Fruit fly (Drosophila melanogaster) Kc167 (cell line): Measurements from ENCODE around the gene CG43273.

ENCODE experiments used
- Myc ChIP-seq: fragments of >200 bp; optimal IDR thresholded peaks from 2 replicates; lab custom pipeline; 2017; ENCODE audit warnings: missing external identifiers
- Sin3A ChIP-seq: fragments of >200 bp; optimal IDR thresholded peaks from 2 replicates; lab custom pipeline; 2018; ENCODE audit warnings: missing external identifiers
- h ChIP-seq: fragments of >200 bp; optimal IDR thresholded peaks from 3 replicates; lab custom pipeline; 2018; ENCODE audit warnings: missing external identifiers
- insv ChIP-seq: fragments of >200 bp; optimal IDR thresholded peaks from 3 replicates; lab custom pipeline; 2018; ENCODE audit warnings: missing external identifiers
- psq ChIP-seq: fragments of >200 bp; optimal IDR thresholded peaks from 2 replicates; lab custom pipeline; 2017; ENCODE audit warnings: missing external identifiers
- ttk ChIP-seq: sonication (Bioruptor generic); optimal IDR thresholded peaks from 2 replicates; lab custom pipeline; 2017; ENCODE audit warnings: missing external identifiers

CG43273 gene

DNA sequence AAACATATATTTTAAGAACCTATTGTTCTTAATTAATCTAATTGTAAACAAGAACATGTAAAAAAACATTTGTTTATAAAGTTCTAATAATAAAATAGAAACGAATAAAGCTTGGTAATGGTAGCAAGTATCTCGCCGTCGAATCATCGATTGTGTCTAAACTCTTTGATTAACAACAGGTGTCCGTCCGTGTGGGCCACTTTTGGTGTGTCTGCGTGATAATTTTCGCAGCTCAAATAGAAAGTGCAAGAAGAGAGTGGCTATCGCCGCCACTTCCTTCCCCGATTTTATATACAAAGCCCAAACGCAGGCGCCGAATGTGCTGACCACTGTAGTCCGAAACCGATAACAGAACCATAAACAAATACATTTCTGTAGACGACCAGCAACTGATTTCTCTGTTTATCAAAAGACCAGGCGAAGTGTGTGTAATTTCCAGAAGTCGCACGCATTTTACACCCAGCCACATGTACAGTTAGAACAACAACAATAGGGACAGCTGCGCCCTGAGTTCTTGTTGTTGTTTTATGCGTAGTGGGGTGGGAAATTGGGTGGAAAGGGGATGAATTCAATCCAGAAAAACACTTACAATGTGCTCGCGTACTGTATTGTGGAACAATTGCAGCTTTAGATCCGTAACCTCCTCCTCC is 17.0 kb upstream of the CG43273 start:
- no peak for TF ChIP-seq h (lab: Kevin White, UChicago)
- no peak for TF ChIP-seq psq
- no peak for TF ChIP-seq ttk (lab: Kevin White, UChicago)
- no peak for TF ChIP-seq Myc (lab: Kevin White, UChicago)
- TF ChIP-seq insv = no peak
- no peak for TF ChIP-seq Sin3A (lab: Kevin White, UChicago)

DNA sequence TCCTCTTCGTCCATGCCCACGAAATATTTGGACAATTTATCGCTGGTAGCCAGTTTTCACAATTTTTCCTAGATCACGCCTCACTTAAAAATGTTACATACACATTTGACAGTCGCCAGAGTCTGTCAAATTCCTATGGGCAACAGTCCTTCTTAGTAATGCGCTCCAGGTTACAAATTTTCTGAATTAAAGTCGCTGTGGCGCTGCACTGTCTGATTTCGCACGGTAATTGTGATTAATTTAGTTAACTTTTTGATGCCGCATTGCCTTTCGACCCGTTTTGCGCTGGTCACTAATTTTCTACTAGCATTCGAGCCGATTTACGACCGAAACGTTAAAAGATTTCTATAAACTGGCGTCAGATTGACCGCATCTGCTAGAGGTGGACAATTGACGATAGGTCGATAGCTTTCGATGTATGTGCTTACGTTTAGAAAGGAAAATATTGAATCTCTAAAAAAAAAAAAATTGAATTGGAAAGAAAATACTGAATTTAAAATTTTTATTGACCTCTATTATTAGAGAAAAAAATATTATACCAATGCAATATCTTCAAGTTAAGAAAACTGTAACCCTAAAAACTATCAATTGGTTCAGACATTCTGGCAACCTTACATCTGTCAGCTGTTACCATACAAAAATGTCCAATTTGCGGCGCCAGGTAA is 16.3 kb upstream of the CG43273 start, which contains the start of the genes lili and CG34150:
Gene lili (minus strand): TSS at position 376 of the 665 bp plus-strand sequence.
Gene CG34150 (plus strand): TSS at position 626 of the 665 bp plus-strand sequence.
- TF ChIP-seq psq = no peak
- no peak for TF ChIP-seq h (lab: Kevin White, UChicago)
- no peak for TF ChIP-seq insv
- no peak for TF ChIP-seq ttk (lab: Kevin White, UChicago)
- no peak for TF ChIP-seq Sin3A (lab: Kevin White, UChicago)
- no peak for TF ChIP-seq Myc (lab: Kevin White, UChicago)

DNA sequence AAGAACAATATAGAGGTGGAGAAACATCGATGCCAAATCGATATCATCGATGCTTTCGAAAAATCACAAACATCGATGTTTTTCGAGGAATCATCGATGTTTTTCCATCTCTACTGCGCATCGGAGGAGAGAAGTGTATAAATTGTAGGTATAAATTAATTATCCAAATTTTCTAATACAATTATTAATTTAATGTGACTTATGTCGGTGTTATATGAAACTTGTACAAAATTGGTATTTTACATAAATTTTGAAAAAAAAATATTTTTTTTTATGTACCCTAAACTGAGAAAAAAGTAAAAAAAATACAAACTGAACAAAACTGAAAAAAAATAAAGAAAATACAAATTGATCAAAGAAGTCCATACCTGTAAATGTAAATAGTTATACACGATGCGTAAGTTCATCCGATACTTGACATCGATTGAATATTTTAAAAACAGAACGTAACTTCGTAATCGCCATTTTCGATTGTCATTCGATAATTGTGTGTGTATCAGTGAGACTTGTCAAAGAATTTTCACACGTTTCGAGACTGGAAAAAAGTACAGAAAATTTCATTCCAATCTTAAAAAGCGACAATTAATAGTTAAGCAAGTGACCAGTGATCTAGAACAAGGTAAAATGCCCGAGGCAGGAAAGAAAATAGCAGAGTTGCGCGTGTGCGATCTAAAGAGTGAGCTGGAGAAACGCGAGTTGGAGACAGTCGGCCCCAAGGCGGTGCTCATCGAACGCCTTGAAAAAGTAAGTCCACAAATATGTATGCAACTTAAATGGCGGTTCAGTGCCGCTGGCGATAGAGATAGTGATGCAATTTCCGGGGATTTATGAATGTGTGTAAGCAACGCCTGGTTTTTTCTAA is 12.9 kb upstream of the CG43273 start, which contains the start of the genes CG5808 and Saf-B:
Gene CG5808 (minus strand): TSS at position 15 of the 862 bp plus-strand sequence.
Gene Saf-B (plus strand): TSS at position 472 of the 862 bp plus-strand sequence.
- TF ChIP-seq insv (no peak), Sin3A (lab: Kevin White, UChicago) (no peak), ttk (lab: Kevin White, UChicago) (no peak), Myc (lab: Kevin White, UChicago) (no peak), psq (no peak), h (lab: Kevin White, UChicago) (no peak)

DNA sequence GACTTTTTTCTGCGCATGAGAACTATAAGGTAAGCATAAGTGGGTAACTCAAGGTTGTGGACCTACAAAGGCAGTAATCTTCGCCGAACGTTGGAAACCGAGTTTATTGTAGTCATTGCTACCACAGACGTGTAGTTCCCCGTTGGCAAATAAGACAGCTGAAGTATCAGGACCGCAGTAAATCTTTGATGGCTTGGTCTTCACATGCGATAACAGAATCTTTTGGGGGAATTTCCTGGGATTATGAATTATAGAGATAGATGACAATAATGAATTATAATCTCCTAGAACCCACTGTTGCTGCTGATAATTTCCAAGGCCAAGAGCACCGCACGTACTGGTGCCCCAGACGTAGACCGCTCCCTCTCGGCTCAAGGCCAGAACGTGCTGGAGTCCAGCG is 7.0 kb upstream of the CG43273 start:
- TF ChIP-seq psq = no peak
- TF ChIP-seq ttk (lab: Kevin White, UChicago) = no peak
- no peak for TF ChIP-seq h (lab: Kevin White, UChicago)
- no peak for TF ChIP-seq Sin3A (lab: Kevin White, UChicago)
- TF ChIP-seq Myc (lab: Kevin White, UChicago) = no peak
- TF ChIP-seq insv = no peak

DNA sequence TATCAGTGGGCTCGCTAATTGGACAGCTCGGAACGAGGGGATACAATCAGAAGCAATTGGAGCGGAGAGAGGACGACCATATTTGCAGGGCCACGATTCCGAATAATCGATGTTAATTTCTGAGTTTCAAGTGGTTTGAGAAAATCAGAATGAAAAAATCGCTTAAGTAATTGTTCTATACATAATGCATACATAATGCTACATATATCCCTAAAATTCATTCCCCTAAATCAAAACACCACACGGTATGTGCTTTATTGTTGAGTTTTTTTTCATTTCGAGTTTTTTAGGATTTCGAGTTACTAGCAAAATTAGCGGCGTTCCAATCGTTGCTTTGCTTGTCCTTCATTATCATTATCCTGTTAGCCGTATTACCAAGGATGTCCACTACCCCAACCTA is 4.6 kb upstream of the CG43273 start, which contains the start of gene niki:
Gene niki (minus strand): TSS at position 101 of the 400 bp plus-strand sequence.
- TF ChIP-seq ttk (lab: Kevin White, UChicago) (no peak), Sin3A (lab: Kevin White, UChicago) (no peak), h (lab: Kevin White, UChicago) (no peak)

DNA sequence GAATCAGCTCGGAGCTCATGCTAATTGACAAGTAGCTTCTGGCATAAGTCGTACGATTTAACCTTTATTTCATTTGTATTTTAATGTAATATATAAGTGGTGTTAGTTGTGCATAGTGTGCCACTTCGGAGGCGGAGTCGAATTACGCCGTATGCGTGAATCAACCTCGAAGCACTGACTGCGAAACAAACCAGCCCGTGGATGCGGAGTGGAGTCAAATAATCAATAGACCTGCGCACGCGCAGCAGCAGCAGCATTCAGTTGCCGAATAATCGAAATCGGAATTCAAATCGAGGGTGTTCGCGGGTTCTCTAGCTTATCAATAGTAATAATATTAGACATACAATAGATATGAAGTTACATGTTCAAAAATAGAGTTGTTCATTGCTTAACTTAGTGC is 1.9 kb upstream of the CG43273 start, which contains the start of gene RabX4:
Gene RabX4 (minus strand): TSS at position 176 of the 400 bp plus-strand sequence.
- no peak for TF ChIP-seq ttk (lab: Kevin White, UChicago)
- TF ChIP-seq h (lab: Kevin White, UChicago) = no peak
- no peak for TF ChIP-seq psq
- no peak for TF ChIP-seq insv

- TF ChIP-seq Sin3A (lab: Kevin White, UChicago) (no peak), psq (no peak), ttk (lab: Kevin White, UChicago) (no peak), insv (no peak), h (lab: Kevin White, UChicago) (no peak), Myc (lab: Kevin White, UChicago) (no peak)
These were observed 3.6 kb downstream of the CG43273 start, which contains the start of gene sosie for dm6 chr3R:24833652-24834051. Gene sosie (plus strand): TSS chr3R:24833952.

DNA sequence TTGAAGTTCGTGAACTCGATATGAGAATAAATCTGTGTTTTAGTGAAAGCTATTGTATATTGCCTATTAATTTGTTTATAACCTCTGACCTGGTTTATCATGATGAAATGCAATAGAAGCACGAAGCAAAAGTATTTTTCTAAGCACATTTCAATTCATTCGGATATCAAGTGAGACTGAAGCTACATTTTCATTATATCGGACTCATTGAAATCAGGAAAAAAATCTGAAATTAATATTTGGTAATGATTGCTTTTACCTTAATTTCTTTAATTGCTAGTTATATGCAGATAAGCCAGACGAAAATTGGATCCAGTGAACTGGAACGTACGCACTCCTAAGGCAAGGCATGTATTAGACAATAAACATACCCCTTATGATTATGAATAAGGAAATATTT is 11.0 kb downstream of the CG43273 start, which contains the start of gene CG33658:
Gene CG33658 (minus strand): TSS at position 101 of the 400 bp plus-strand sequence.
- TF ChIP-seq psq (no peak), insv (no peak), ttk (lab: Kevin White, UChicago) (no peak), h (lab: Kevin White, UChicago) (no peak), Sin3A (lab: Kevin White, UChicago) (no peak), Myc (lab: Kevin White, UChicago) (no peak)

- TF ChIP-seq h (lab: Kevin White, UChicago) (no peak), Sin3A (lab: Kevin White, UChicago) (no peak), ttk (lab: Kevin White, UChicago) (no peak), Myc (lab: Kevin White, UChicago) (no peak), insv (no peak), psq (no peak)
These were observed 11.5 kb downstream of the CG43273 start, which contains the start of gene Esp for dm6 chr3R:24841635-24842034. Gene Esp (plus strand): TSS chr3R:24841935.

dm6 chr3R:24845148-24845547 is 15.0 kb downstream of the CG43273 start:
- TF ChIP-seq Myc (lab: Kevin White, UChicago) (no peak), insv (no peak), Sin3A (lab: Kevin White, UChicago) (no peak)
